Worm (Caenorhabditis elegans) whole organism, L4 larva: ENCODE data around the gene K09E2.3.

ENCODE experiments used
- Y48G9A.11 ChIP-seq: fragments of 200-800 bp; sonication (Bioruptor generic); IDR thresholded peaks from 2 replicates; pipeline ENCODE4 v1.3.6; 2022; ENCODE audit warnings: missing genetic modification reagents, missing genetic modification characterization, missing compliant biosample characterization
- Y75B8A.6 ChIP-seq: fragments of 200-800 bp; sonication (Bioruptor generic); IDR thresholded peaks from 2 replicates; pipeline ENCODE4 v1.3.6; 2022; ENCODE audit warnings: missing genetic modification reagents, missing genetic modification characterization, missing compliant biosample characterization
- aha-1 ChIP-seq: fragments of 150-350 bp; peaks from one replicate; lab custom pipeline; 2014; ENCODE audit warnings: missing biosample characterization, missing genetic modification characterization
- ama-1 ChIP-seq: fragments of 150-350 bp; optimal IDR thresholded peaks from 2 replicates; lab custom pipeline; 2014; ENCODE audit warnings: inconsistent platforms, mixed read lengths
- attf-4 ChIP-seq: sonication (generic microtip); optimal IDR thresholded peaks from 3 replicates; lab custom pipeline; 2017; ENCODE audit warnings: missing biosample characterization, missing genetic modification characterization
- ceh-20 ChIP-seq: fragments of 200-800 bp; sonication (Bioruptor generic); IDR thresholded peaks from 2 replicates; pipeline ENCODE4 v1.3.6; 2022; ENCODE audit warnings: missing genetic modification reagents, missing genetic modification characterization, missing compliant biosample characterization
- ceh-28 ChIP-seq: fragments of 150-350 bp; optimal IDR thresholded peaks from 2 replicates; lab custom pipeline; 2014; ENCODE audit warnings: missing biosample characterization, missing genetic modification reagents, missing genetic modification characterization
- ceh-32 ChIP-seq: sonication (generic microtip); optimal IDR thresholded peaks from 2 replicates; lab custom pipeline; 2016; ENCODE audit warnings: mild to moderate bottlenecking, missing genetic modification characterization, missing compliant biosample characterization; ENCODE audit not compliant: poor library complexity
- ceh-62 ChIP-seq: sonication (generic microtip); optimal IDR thresholded peaks from 2 replicates; lab custom pipeline; 2017; ENCODE audit warnings: missing biosample characterization, missing genetic modification characterization
- daf-16 ChIP-seq, 3 experiments: sonication (generic microtip); optimal IDR thresholded peaks; 2 replicates each; lab custom pipeline; 2016 to 2017; ENCODE audit warnings: missing genetic modification characterization in 3 of 3, missing genetic modification reagents in 3 of 3, mild to moderate bottlenecking in 2 of 3, missing compliant biosample characterization in 2 of 3, missing biosample characterization in 1 of 3, moderate library complexity in 1 of 3
- dmd-8 ChIP-seq: fragments of 200-800 bp; sonication (Bioruptor generic); IDR thresholded peaks from 2 replicates; pipeline ENCODE4 v1.3.6; 2022; ENCODE audit warnings: missing genetic modification characterization, missing compliant biosample characterization
- dmd-9 ChIP-seq: fragments of 200-800 bp; sonication (Bioruptor generic); IDR thresholded peaks from 2 replicates; pipeline ENCODE4 v1.3.6; 2022; ENCODE audit warnings: missing genetic modification reagents, missing genetic modification characterization, missing compliant biosample characterization
- dve-1 ChIP-seq: sonication (generic microtip); optimal IDR thresholded peaks from 2 replicates; lab custom pipeline; 2017; ENCODE audit warnings: antibody characterized with exemption, mild to moderate bottlenecking, missing genetic modification characterization, missing compliant biosample characterization; ENCODE audit not compliant: insufficient read depth
- egl-27 ChIP-seq: sonication (generic microtip); optimal IDR thresholded peaks from 3 replicates; lab custom pipeline; 2017; ENCODE audit warnings: missing biosample characterization, missing genetic modification reagents, missing genetic modification characterization
- egl-43 ChIP-seq: fragments of 200-800 bp; sonication (Bioruptor generic); IDR thresholded peaks from 2 replicates; pipeline ENCODE4 v1.3.6; 2022; ENCODE audit warnings: missing genetic modification reagents, missing genetic modification characterization, missing compliant biosample characterization
- hlh-11 ChIP-seq: fragments of 200-800 bp; sonication (Bioruptor generic); optimal IDR thresholded peaks from 2 replicates; lab custom pipeline; 2018; ENCODE audit warnings: mild to moderate bottlenecking, missing genetic modification characterization, missing compliant biosample characterization
- jun-1 ChIP-seq: fragments of 150-350 bp; optimal IDR thresholded peaks from 2 replicates; lab custom pipeline; 2014; ENCODE audit warnings: missing biosample characterization, missing genetic modification reagents, missing genetic modification characterization
- lin-1 ChIP-seq: fragments of 200-800 bp; sonication (Bioruptor generic); IDR thresholded peaks from 2 replicates; pipeline ENCODE4 v1.3.6; 2022; ENCODE audit warnings: missing genetic modification reagents, missing genetic modification characterization, missing compliant biosample characterization
- lin-13 ChIP-seq: fragments of 150-350 bp; optimal IDR thresholded peaks from 2 replicates; lab custom pipeline; 2014; ENCODE audit warnings: missing biosample characterization, missing genetic modification reagents, missing genetic modification characterization
- lin-38 ChIP-seq: fragments of 200-800 bp; sonication (Bioruptor generic); IDR thresholded peaks from 2 replicates; pipeline ENCODE4 v1.3.6; 2022; ENCODE audit warnings: missing genetic modification reagents, missing genetic modification characterization, missing compliant biosample characterization
- lin-39 ChIP-seq: fragments of 150-350 bp; optimal IDR thresholded peaks from 2 replicates; lab custom pipeline; 2014; ENCODE audit warnings: missing biosample characterization, missing genetic modification reagents, missing genetic modification characterization
- lir-3 ChIP-seq: sonication (generic microtip); optimal IDR thresholded peaks from 2 replicates; lab custom pipeline; 2016; ENCODE audit warnings: mild to moderate bottlenecking, missing genetic modification characterization, missing compliant biosample characterization
- lsy-2 ChIP-seq, 2 experiments: fragments of 150-350 bp in 1 of 2; sonication (generic microtip) in 1 of 2; optimal IDR thresholded peaks; 2 replicates each; lab custom pipeline; 2014 to 2017; ENCODE audit warnings: missing biosample characterization in 2 of 2, missing genetic modification characterization in 2 of 2
- madf-9 ChIP-seq: fragments of 200-800 bp; sonication (Bioruptor generic); conservative IDR thresholded peaks from 2 replicates; pipeline ENCODE4 v1.3.6; 2022; ENCODE audit warnings: missing genetic modification reagents, missing genetic modification characterization, missing compliant biosample characterization
- mdl-1 ChIP-seq, 2 experiments: fragments of 150-350 bp in 1 of 2; sonication (generic microtip) in 1 of 2; optimal IDR thresholded peaks; 2 replicates each; lab custom pipeline; 2014 to 2017; ENCODE audit warnings: missing biosample characterization in 2 of 2, missing genetic modification characterization in 2 of 2
- mep-1 ChIP-seq: fragments of 150-350 bp; sonication (generic microtip); optimal IDR thresholded peaks from 3 replicates; lab custom pipeline; 2014; ENCODE audit warnings: missing biosample characterization, missing genetic modification characterization
- nhr-11 ChIP-seq: fragments of 150-350 bp; optimal IDR thresholded peaks from 2 replicates; lab custom pipeline; 2014; ENCODE audit warnings: missing biosample characterization, missing genetic modification characterization
- nhr-237 ChIP-seq: sonication (generic microtip); optimal IDR thresholded peaks from 2 replicates; lab custom pipeline; 2017; ENCODE audit warnings: missing biosample characterization, missing genetic modification characterization
- nhr-25 ChIP-seq: sonication (generic microtip); optimal IDR thresholded peaks from 2 replicates; lab custom pipeline; 2017; ENCODE audit warnings: missing genetic modification characterization, mild to moderate bottlenecking, missing compliant biosample characterization, antibody characterized with exemption, moderate library complexity, borderline replicate concordance; ENCODE audit not compliant: insufficient read depth
- nhr-28 ChIP-seq: fragments of 150-350 bp; optimal IDR thresholded peaks from 2 replicates; lab custom pipeline; 2014; ENCODE audit warnings: missing biosample characterization, missing genetic modification characterization
- nhr-42 ChIP-seq: fragments of 200-800 bp; sonication (Bioruptor generic); IDR thresholded peaks from 2 replicates; pipeline ENCODE4 v1.3.6; 2022; ENCODE audit warnings: missing genetic modification characterization, missing compliant biosample characterization
- nhr-48 ChIP-seq: sonication (generic microtip); optimal IDR thresholded peaks from 2 replicates; lab custom pipeline; 2016; ENCODE audit warnings: mild to moderate bottlenecking, missing genetic modification characterization, missing compliant biosample characterization
- pha-4 ChIP-seq, 2 experiments: fragments of 150-350 bp in 1 of 2; fragments of 200-800 bp in 1 of 2; sonication (Bioruptor generic) in 1 of 2; IDR thresholded peaks in 1 of 2; optimal IDR thresholded peaks in 1 of 2; 2 replicates each; pipeline versions ENCODE4 v1.3.6 to Lab custom; 2014 to 2022; ENCODE audit warnings: missing genetic modification characterization in 2 of 2, missing genetic modification reagents in 2 of 2, missing biosample characterization in 1 of 2, missing compliant biosample characterization in 1 of 2
- pqm-1 ChIP-seq: sonication (generic microtip); optimal IDR thresholded peaks from 2 replicates; lab custom pipeline; 2017; ENCODE audit warnings: missing biosample characterization, missing genetic modification characterization
- rbr-2 ChIP-seq: sonication (generic microtip); optimal IDR thresholded peaks from 2 replicates; lab custom pipeline; 2016; ENCODE audit warnings: missing genotype, missing genetic modification characterization, missing compliant biosample characterization
- sdz-12 ChIP-seq: fragments of 200-800 bp; sonication (Bioruptor generic); optimal IDR thresholded peaks from 2 replicates; lab custom pipeline; 2018; ENCODE audit warnings: mild to moderate bottlenecking, missing genetic modification characterization, missing compliant biosample characterization
- skn-1 ChIP-seq: fragments of 150-350 bp; optimal IDR thresholded peaks from 2 replicates; lab custom pipeline; 2014; ENCODE audit warnings: missing biosample characterization, missing genetic modification characterization
- snpc-4 ChIP-seq: fragments of 150-350 bp; optimal IDR thresholded peaks from 2 replicates; lab custom pipeline; 2014; ENCODE audit warnings: missing biosample characterization, missing genetic modification characterization
- unc-62 ChIP-seq, 3 experiments: fragments of 150-350 bp in 1 of 3; sonication (generic microtip); optimal IDR thresholded peaks in 2 of 3; peaks in 1 of 3; 1 replicate in 1 of 3; 2 replicates in 2 of 3; lab custom pipeline; 2014 to 2017; ENCODE audit warnings: missing biosample characterization in 3 of 3, missing genetic modification characterization in 3 of 3, missing genetic modification reagents in 3 of 3, missing genotype in 1 of 3
- vab-7 ChIP-seq: fragments of 200-800 bp; sonication (Bioruptor generic); IDR thresholded peaks from 2 replicates; pipeline ENCODE4 v1.3.6; 2022; ENCODE audit warnings: missing genetic modification reagents, missing genetic modification characterization, missing compliant biosample characterization
- zfp-3 ChIP-seq: fragments of 200-800 bp; sonication (Bioruptor generic); conservative IDR thresholded peaks from 2 replicates; pipeline ENCODE4 v1.3.6; 2022; ENCODE audit warnings: missing genetic modification reagents, missing genetic modification characterization, missing compliant biosample characterization
- zip-2 ChIP-seq: fragments of 150-350 bp; optimal IDR thresholded peaks from 2 replicates; lab custom pipeline; 2014; ENCODE audit warnings: missing biosample characterization, missing genetic modification characterization

K09E2.3 gene

ce11 chrX:8718153-8718552 lies 45.3 kb downstream of the K09E2.3 start (continued):
- TF ChIP-seq mep-1 (tag; lab: Kevin White, UChicago) (no peak), zfp-3 (no peak), nhr-25 (tag; lab: Kevin White, UChicago) (no peak), hlh-11 (tag; lab: Kevin White, UChicago) (no peak), egl-27 (tag; lab: Kevin White, UChicago) (no peak), madf-9 (GFP tag; lab: Robert Waterston, UW) (no peak), egl-43 (GFP tag; lab: Robert Waterston, UW) (no peak), lin-13 (no peak), lir-3 (tag; lab: Kevin White, UChicago) (no peak), dve-1 (peak; percentile 69), aha-1 (no peak), unc-62 (GFP tag; optimal IDR thresholded peaks at IDR 0.05 in 1 of 2; lab: Kevin White, UChicago) (no peak), unc-62 (tag; optimal IDR thresholded peaks at IDR 0.05; lab: Kevin White, UChicago) (no peak), snpc-4 (tag; lab: Kevin White, UChicago) (no peak), skn-1 (tag; lab: Kevin White, UChicago) (no peak), attf-4 (tag; lab: Kevin White, UChicago) (no peak), Y48G9A.11 (GFP tag; lab: Robert Waterston, UW) (no peak), pqm-1 (no peak), ceh-32 (tag; lab: Kevin White, UChicago) (no peak), lsy-2 (tag; optimal IDR thresholded peaks at IDR 0.05; lab: Kevin White, UChicago) (no peak), nhr-28 (tag; lab: Kevin White, UChicago) (peak; percentile 42), ama-1 (lab: Kevin White, UChicago) (no peak), rbr-2 (tag; lab: Kevin White, UChicago) (no peak), ceh-62 (tag; lab: Kevin White, UChicago) (no peak), vab-7 (GFP tag; lab: Robert Waterston, UW) (no peak), dmd-9 (GFP tag; lab: Robert Waterston, UW) (no peak), nhr-48 (no peak), ceh-20 (GFP tag; lab: Robert Waterston, UW) (no peak), mdl-1 (tag; optimal IDR thresholded peaks at IDR 0.05; lab: Kevin White, UChicago) (no peak), ceh-28 (tag; lab: Kevin White, UChicago) (no peak), dmd-8 (GFP tag; lab: Robert Waterston, UW) (no peak), nhr-11 (tag; lab: Kevin White, UChicago) (no peak), daf-16 (GFP tag; optimal IDR thresholded peaks at IDR 0.05; lab: Kevin White, UChicago) (no peak), daf-16 (tag; optimal IDR thresholded peaks at IDR 0.05; lab: Kevin White, UChicago) (peak; percentile 71), nhr-42 (GFP tag; lab: Robert Waterston, UW) (no peak), lin-1 (no peak), lin-39 (no peak), pha-4 (GFP tag; IDR thresholded peaks at IDR 0.05; lab: Robert Waterston, UW) (0 out of 2 replicates have a peak, but pooled peaks have one; percentile 13), pha-4 (tag; optimal IDR thresholded peaks at IDR 0.05; lab: Kevin White, UChicago) (no peak), lin-38 (no peak), sdz-12 (GFP tag; lab: Kevin White, UChicago) (no peak), nhr-237 (tag; lab: Kevin White, UChicago) (no peak), zip-2 (tag; lab: Kevin White, UChicago) (no peak), jun-1 (no peak), Y75B8A.6 (no peak)
